Worm (Caenorhabditis elegans): ENCODE data around the gene dpf-5.

The dpf-5 gene

DNA sequence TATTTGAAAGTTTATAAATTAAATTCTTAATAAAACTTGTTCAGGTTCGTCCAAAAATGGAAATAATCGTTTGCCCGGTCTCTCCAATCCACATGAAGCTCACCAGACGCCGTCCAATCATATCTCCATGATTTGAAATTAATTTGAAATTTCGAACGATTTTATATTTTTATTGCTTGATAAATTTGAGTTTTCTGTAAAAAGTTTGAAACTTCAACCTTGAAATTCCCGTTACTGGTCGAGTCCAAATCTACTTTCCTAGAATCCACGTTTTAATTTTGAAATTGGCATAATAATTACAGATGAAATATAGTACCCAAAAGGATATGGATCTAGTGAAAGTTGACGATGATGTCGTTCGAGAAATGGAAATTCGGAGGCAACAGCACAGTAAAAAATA, 42.0 kb downstream of the dpf-5 start, which contains the start of gene npp-26:
Gene npp-26 (plus strand): TSS at position 301 of the 400 bp plus-strand sequence.
- no peak for TF ChIP-seq blmp-1 (tag; optimal IDR thresholded peaks at IDR 0.05)
- no peak for TF ChIP-seq ham-2 (GFP tag; optimal IDR thresholded peaks at IDR 0.05)
- no peak for TF ChIP-seq ceh-39 (tag; optimal IDR thresholded peaks at IDR 0.05)
- no peak for TF ChIP-seq snpc-4 (tag; optimal IDR thresholded peaks at IDR 0.05)
- no peak for TF ChIP-seq flh-1 (GFP tag; optimal IDR thresholded peaks at IDR 0.05)
- TF ChIP-seq tbx-8 (GFP tag; optimal IDR thresholded peaks at IDR 0.05), result no peak
- TF ChIP-seq elt-1 (tag; optimal IDR thresholded peaks at IDR 0.05; ENCODE audit: borderline replicate concordance, insufficient read depth), result no peak
- TF ChIP-seq zip-8 (tag; optimal IDR thresholded peaks at IDR 0.05), result no peak
- TF ChIP-seq nhr-28 (tag; optimal IDR thresholded peaks at IDR 0.05), result no peak

DNA sequence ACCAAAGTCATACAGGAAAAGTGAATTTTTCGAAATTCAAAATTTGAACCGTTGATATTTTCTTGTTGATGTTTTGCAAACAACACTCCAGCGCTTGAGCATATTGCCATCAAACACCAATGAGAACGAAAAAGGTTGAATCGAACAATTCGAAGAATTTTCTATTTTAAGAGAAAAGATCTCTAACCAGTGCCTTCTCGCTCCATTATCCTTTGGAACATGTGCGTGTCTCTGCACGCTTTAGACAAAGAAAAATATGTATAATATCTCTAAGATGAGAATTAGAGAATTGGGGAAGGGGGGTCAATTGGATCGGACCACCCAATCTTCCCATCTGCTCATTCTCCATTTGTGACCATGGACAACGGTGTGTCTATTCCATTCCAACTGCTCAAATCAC, 42.5 kb downstream of the dpf-5 start, which contains the start of gene Y17G9B.2:
Gene Y17G9B.2 (plus strand): TSS at position 301 of the 400 bp plus-strand sequence.
- no peak for TF ChIP-seq M03D4.4 (tag; optimal IDR thresholded peaks at IDR 0.05)
- no peak for TF ChIP-seq sptf-1 (tag; optimal IDR thresholded peaks at IDR 0.05)
- TF ChIP-seq zip-8 (tag; optimal IDR thresholded peaks at IDR 0.05), result no peak
- TF ChIP-seq cnd-1 (tag; optimal IDR thresholded peaks at IDR 0.05), result no peak
- no peak for TF ChIP-seq ceh-83 (GFP tag; optimal IDR thresholded peaks at IDR 0.05)
- TF ChIP-seq pha-4 (tag; optimal IDR thresholded peaks at IDR 0.05), result no peak
- no peak for TF ChIP-seq elt-1 (tag; optimal IDR thresholded peaks at IDR 0.05; ENCODE audit: borderline replicate concordance, insufficient read depth)
- no peak for TF ChIP-seq unc-62 (GFP tag; optimal IDR thresholded peaks at IDR 0.05)
- TF ChIP-seq ceh-43 (GFP tag; optimal IDR thresholded peaks at IDR 0.05), result no peak
- no peak for TF ChIP-seq ces-1 (GFP tag; optimal IDR thresholded peaks at IDR 0.05)

DNA sequence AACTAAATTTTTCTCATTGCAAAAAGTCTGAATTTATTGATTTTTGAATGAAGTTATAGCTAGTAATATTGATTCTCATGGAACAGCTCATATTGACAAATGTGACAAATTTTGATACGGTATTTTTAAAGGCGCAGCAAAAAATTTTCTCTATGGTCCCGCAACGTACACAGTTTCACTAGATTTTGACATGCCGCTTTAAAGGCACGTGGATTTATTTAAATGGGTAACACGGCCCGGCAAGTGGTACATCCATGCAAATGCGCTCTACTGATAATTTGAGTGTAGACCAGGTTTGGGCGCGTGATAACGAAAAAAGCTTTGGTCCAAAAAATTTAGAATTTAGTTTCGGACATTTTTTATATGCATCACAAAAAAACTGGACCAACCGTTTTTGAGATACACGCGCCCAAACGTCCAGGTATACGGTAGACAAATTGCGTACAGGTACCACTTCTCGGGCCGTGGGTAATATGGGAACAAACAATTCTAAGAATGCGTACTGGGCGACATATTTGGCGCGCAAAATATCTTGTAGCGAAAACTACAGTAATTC, 43.3 kb downstream of the dpf-5 start:
- peak; percentile 4 for TF ChIP-seq lsy-2 (tag; optimal IDR thresholded peaks at IDR 0.05)

DNA sequence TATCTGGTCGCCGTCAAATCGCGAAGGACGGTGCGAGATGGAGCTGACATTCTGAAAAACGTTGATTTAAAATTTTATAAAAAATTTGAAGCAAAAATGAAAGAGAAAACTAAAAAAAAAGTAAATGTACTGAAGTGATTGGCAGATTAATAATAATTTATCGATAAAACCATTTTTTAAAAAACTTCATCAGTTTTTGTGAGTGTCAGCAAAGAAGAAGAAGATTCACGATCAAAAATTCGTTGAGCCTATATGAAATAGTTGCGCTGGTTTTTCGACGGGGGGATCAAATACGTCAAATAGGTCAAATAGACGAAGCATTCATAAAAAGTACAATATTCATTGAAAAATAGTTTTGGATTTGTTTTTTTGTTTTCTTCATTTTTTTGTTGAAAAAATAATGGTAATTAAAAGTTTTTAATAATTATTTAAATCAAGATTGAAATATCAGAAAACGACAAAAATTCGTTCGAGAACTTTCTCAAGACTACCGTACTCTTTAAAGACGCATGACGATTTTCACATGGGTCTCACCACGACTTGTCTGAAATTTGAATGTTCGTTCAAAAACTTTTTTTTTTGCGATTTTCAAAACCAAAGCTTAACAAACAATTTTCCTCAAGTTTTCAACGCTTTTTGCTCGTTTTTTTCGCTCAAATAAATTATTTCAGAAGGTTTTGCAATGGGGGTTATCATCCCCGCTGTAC, 45.9 kb downstream of the dpf-5 start, which contains the start of the genes memi-1 and cyp-31A3:
Gene memi-1 (minus strand): TSS at position 51 of the 707 bp plus-strand sequence.
Gene cyp-31A3 (plus strand): TSS at position 672 of the 707 bp plus-strand sequence.
- no peak for TF ChIP-seq nhr-76 (tag; optimal IDR thresholded peaks at IDR 0.05)
- no peak for TF ChIP-seq nhr-2 (tag; optimal IDR thresholded peaks at IDR 0.05)
- no peak for TF ChIP-seq nhr-28 (tag; optimal IDR thresholded peaks at IDR 0.05)
- no peak for TF ChIP-seq unc-120 (tag; optimal IDR thresholded peaks at IDR 0.05; ENCODE audit: poor library complexity, severe bottlenecking)
- TF ChIP-seq drap-1 (GFP tag; optimal IDR thresholded peaks at IDR 0.05), result no peak
- no peak for TF ChIP-seq elt-1 (tag; optimal IDR thresholded peaks at IDR 0.05; ENCODE audit: borderline replicate concordance, insufficient read depth)
- no peak for TF ChIP-seq hlh-1 (tag; optimal IDR thresholded peaks at IDR 0.05)
- no peak for TF ChIP-seq unc-39 (tag; optimal IDR thresholded peaks at IDR 0.05)
- TF ChIP-seq lsy-2 (tag; optimal IDR thresholded peaks at IDR 0.05), result no peak
- TF ChIP-seq lin-13 (tag; optimal IDR thresholded peaks at IDR 0.05), result no peak
- TF ChIP-seq elt-3 (tag; optimal IDR thresholded peaks at IDR 0.05), result no peak
- TF ChIP-seq blmp-1 (tag; optimal IDR thresholded peaks at IDR 0.05), result no peak
- TF ChIP-seq tbx-8 (GFP tag; optimal IDR thresholded peaks at IDR 0.05), result no peak
- no peak for TF ChIP-seq mls-2 (tag; optimal IDR thresholded peaks at IDR 0.05)
- no peak for TF ChIP-seq nhr-237 (tag; optimal IDR thresholded peaks at IDR 0.05)
- no peak for TF ChIP-seq M03D4.4 (tag; optimal IDR thresholded peaks at IDR 0.05)
- no peak for TF ChIP-seq flh-1 (GFP tag; optimal IDR thresholded peaks at IDR 0.05)

DNA sequence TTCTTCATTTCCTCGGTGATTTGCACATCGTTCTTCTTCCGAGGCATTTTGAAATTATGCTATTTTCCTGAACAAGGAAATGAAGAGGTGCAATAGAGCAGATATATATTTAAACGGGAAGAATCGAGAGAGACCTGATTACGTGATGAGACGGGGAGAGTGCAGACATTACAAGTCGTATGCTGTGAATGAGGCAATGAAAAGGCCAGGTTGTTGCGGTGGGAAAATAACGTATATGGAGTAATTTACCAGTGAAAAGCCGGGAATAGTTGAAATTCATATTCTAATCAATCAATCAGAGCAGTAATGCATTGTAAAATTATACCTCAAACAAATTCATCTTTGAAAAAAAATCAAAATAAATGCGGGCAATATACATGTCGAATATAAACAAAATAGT, 47.7 kb downstream of the dpf-5 start, which contains the start of gene Y17G9B.8:
Gene Y17G9B.8 (minus strand): TSS at position 182 of the 400 bp plus-strand sequence.
- TF ChIP-seq nhr-12 (tag; optimal IDR thresholded peaks at IDR 0.05) (no peak), ceh-43 (GFP tag; optimal IDR thresholded peaks at IDR 0.05) (no peak), lin-32 (GFP tag; optimal IDR thresholded peaks at IDR 0.05) (no peak), ces-1 (GFP tag; optimal IDR thresholded peaks at IDR 0.05) (no peak), sptf-1 (tag; optimal IDR thresholded peaks at IDR 0.05) (peak; percentile 9), lsy-2 (tag; optimal IDR thresholded peaks at IDR 0.05) (no peak), nhr-28 (tag; optimal IDR thresholded peaks at IDR 0.05) (no peak)
